ENCODE assay signal across 5 worm cellular contexts in the genomic region with DNA sequence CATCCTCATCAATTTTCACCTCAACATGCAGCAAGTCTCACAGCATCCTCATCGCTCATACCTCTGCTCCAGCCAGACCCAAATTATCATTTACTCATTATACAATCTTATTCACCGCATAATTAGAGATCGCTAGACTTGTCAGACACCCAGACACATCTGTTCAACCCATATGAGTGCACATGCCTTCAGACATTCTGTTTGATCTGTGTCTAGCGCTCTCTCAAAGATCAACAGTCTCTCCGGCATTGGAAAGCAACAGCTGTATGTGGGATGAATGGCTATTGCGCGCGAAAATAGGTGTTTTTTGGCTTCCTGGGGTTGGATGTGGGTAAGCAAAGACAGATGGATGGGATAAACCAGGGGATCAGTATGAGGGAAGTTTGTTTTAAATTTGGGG.
TF ChIP-seq lines count a peak whose summit lies in the region.

No protein-coding gene starts in this region.

TF ChIP-seq in whole organism, L1 larva, 84 proteins besides CTCF, POLR2A, EP300 and RAD21:
- TF ChIP-seq nhr-85 (tag; lab: Kevin White, UChicago): peak; percentile 42
- no peak for TF ChIP-seq tbx-2 (tag; optimal IDR thresholded peaks at IDR 0.05; lab: Kevin White, UChicago)
- no peak for TF ChIP-seq egl-13 (tag; optimal IDR thresholded peaks at IDR 0.05; lab: Kevin White, UChicago)
- TF ChIP-seq aha-1 (tag; optimal IDR thresholded peaks at IDR 0.05; lab: Kevin White, UChicago): no peak
- TF ChIP-seq ztf-11 (tag; optimal IDR thresholded peaks at IDR 0.05; lab: Kevin White, UChicago): peak in 1 of 2 experiments; percentile 21

TF ChIP-seq in whole organism, L4 larva, 104 proteins besides CTCF, POLR2A, EP300 and RAD21:
- 0 out of 2 replicates have a peak, but pooled peaks have one; percentile 26 for TF ChIP-seq dmd-9 (GFP tag; IDR thresholded peaks at IDR 0.05; lab: Robert Waterston, UW)
- no peak for TF ChIP-seq madf-5 (GFP tag; IDR thresholded peaks at IDR 0.05; lab: Robert Waterston, UW)
TF ChIP-seq in whole organism, L4 larva: peak in this region for 1.

TF ChIP-seq in whole organism, early embryonic, 17 proteins besides CTCF, POLR2A, EP300 and RAD21:
- TF ChIP-seq aly-1 (tag; optimal IDR thresholded peaks at IDR 0.05; lab: Kevin White, UChicago) (no peak), hnd-1 (tag; optimal IDR thresholded peaks at IDR 0.05; lab: Kevin White, UChicago) (no peak), pes-1 (GFP tag; IDR thresholded peaks at IDR 0.05; lab: Robert Waterston, UW) (no peak), hmg-4 (GFP tag; optimal IDR thresholded peaks at IDR 0.05; lab: Kevin White, UChicago) (peak; percentile 42), tbx-37 (GFP tag; conservative IDR thresholded peaks at IDR 0.05; lab: Robert Waterston, UW) (no peak)

TF ChIP-seq in whole organism, late embryonic, 69 proteins besides CTCF, POLR2A, EP300 and RAD21:
- TF ChIP-seq tbx-2 (tag; optimal IDR thresholded peaks at IDR 0.05; lab: Kevin White, UChicago): no peak
- peak; percentile 5 for TF ChIP-seq hlh-30 (tag; optimal IDR thresholded peaks at IDR 0.05; lab: Kevin White, UChicago; ENCODE audit: insufficient read depth)
- TF ChIP-seq ref-2 (tag; optimal IDR thresholded peaks at IDR 0.05; lab: Kevin White, UChicago): peak; percentile 17

TF ChIP-seq in whole organism, mixed stage, embryonic, 35 proteins besides CTCF, POLR2A, EP300 and RAD21:
- TF ChIP-seq nhr-28 (tag; optimal IDR thresholded peaks at IDR 0.05; lab: Kevin White, UChicago): no peak
- no peak for TF ChIP-seq nhr-237 (tag; optimal IDR thresholded peaks at IDR 0.05; lab: Kevin White, UChicago)
- no peak for TF ChIP-seq mls-2 (tag; optimal IDR thresholded peaks at IDR 0.05; lab: Kevin White, UChicago)
- TF ChIP-seq lsy-2 (tag; optimal IDR thresholded peaks at IDR 0.05; lab: Kevin White, UChicago): no peak
- TF ChIP-seq ztf-11 (tag; optimal IDR thresholded peaks at IDR 0.05; lab: Kevin White, UChicago): no peak
- no peak for TF ChIP-seq unc-39 (tag; optimal IDR thresholded peaks at IDR 0.05; lab: Kevin White, UChicago)
- peak; percentile 18 for TF ChIP-seq unc-62 (GFP tag; optimal IDR thresholded peaks at IDR 0.05; lab: Kevin White, UChicago)
- peak; percentile 66 for TF ChIP-seq nhr-2 (tag; optimal IDR thresholded peaks at IDR 0.05; lab: Kevin White, UChicago)
- peak; percentile 62 for TF ChIP-seq cnd-1 (tag; optimal IDR thresholded peaks at IDR 0.05; lab: Kevin White, UChicago)
- peak; percentile 99 for TF ChIP-seq lin-32 (GFP tag; optimal IDR thresholded peaks at IDR 0.05; lab: Kevin White, UChicago)
- TF ChIP-seq flh-1 (GFP tag; optimal IDR thresholded peaks at IDR 0.05; lab: Kevin White, UChicago): no peak
- no peak for TF ChIP-seq ham-2 (GFP tag; optimal IDR thresholded peaks at IDR 0.05; lab: Kevin White, UChicago)
- TF ChIP-seq ceh-39 (tag; optimal IDR thresholded peaks at IDR 0.05; lab: Kevin White, UChicago): no peak
- no peak for TF ChIP-seq unc-120 (tag; optimal IDR thresholded peaks at IDR 0.05; lab: Kevin White, UChicago; ENCODE audit: poor library complexity, severe bottlenecking)
- TF ChIP-seq mep-1 (tag; optimal IDR thresholded peaks at IDR 0.05; lab: Kevin White, UChicago): no peak
- no peak for TF ChIP-seq drap-1 (GFP tag; optimal IDR thresholded peaks at IDR 0.05; lab: Kevin White, UChicago)
- TF ChIP-seq sptf-1 (tag; optimal IDR thresholded peaks at IDR 0.05; lab: Kevin White, UChicago): no peak
- no peak for TF ChIP-seq sem-2 (GFP tag; optimal IDR thresholded peaks at IDR 0.05; lab: Kevin White, UChicago)
- TF ChIP-seq nhr-76 (tag; optimal IDR thresholded peaks at IDR 0.05; lab: Kevin White, UChicago): no peak
- TF ChIP-seq blmp-1 (tag; optimal IDR thresholded peaks at IDR 0.05; lab: Kevin White, UChicago): no peak
- TF ChIP-seq ceh-83 (GFP tag; optimal IDR thresholded peaks at IDR 0.05; lab: Kevin White, UChicago): no peak
- no peak for TF ChIP-seq lin-13 (tag; optimal IDR thresholded peaks at IDR 0.05; lab: Kevin White, UChicago)
- no peak for TF ChIP-seq mab-5 (tag; optimal IDR thresholded peaks at IDR 0.05; lab: Kevin White, UChicago)
- TF ChIP-seq zip-8 (tag; optimal IDR thresholded peaks at IDR 0.05; lab: Kevin White, UChicago): no peak
- peak; percentile 4 for TF ChIP-seq hlh-1 (tag; optimal IDR thresholded peaks at IDR 0.05; lab: Kevin White, UChicago)
- TF ChIP-seq bed-3 (GFP tag; optimal IDR thresholded peaks at IDR 0.05; lab: Kevin White, UChicago): no peak
- no peak for TF ChIP-seq pha-4 (tag; optimal IDR thresholded peaks at IDR 0.05; lab: Kevin White, UChicago)
- no peak for TF ChIP-seq nhr-12 (tag; optimal IDR thresholded peaks at IDR 0.05; lab: Kevin White, UChicago)
- TF ChIP-seq elt-1 (tag; optimal IDR thresholded peaks at IDR 0.05; lab: Kevin White, UChicago; ENCODE audit: borderline replicate concordance, insufficient read depth): no peak
- no peak for TF ChIP-seq M03D4.4 (tag; optimal IDR thresholded peaks at IDR 0.05; lab: Kevin White, UChicago)
- no peak for TF ChIP-seq ceh-43 (GFP tag; optimal IDR thresholded peaks at IDR 0.05; lab: Kevin White, UChicago)
TF ChIP-seq in whole organism, mixed stage, embryonic: peak in this region for 5.
